Worm (Caenorhabditis elegans): ENCODE data around the gene ari-2.

DNA sequence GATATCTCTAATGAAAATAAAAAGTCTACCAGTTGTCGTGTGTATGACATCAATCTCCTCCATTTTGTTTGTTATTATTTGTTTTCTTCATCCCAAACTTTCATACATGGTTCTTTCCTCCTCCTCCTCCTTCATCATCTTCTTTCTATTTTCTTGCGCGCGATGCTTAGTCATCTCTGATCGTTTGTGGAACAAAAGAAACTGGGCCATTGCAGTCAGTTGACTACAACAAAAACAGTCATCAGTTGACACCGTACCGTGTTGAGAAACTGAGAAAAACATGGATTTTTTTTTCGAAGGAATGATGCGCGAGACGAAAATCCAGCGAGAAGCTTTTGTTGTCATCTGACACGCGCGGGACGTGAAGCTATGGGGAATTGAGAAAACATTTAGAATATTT lies 54.3 kb downstream of the ari-2 start:
- TF ChIP-seq nhr-28 (tag; optimal IDR thresholded peaks at IDR 0.05), result no peak
- TF ChIP-seq snpc-4 (tag; optimal IDR thresholded peaks at IDR 0.05), result no peak
- no peak for TF ChIP-seq ztf-11 (tag; optimal IDR thresholded peaks at IDR 0.05)
- TF ChIP-seq drap-1 (GFP tag; optimal IDR thresholded peaks at IDR 0.05), result no peak
- no peak for TF ChIP-seq ces-1 (GFP tag; optimal IDR thresholded peaks at IDR 0.05)
- TF ChIP-seq elt-1 (tag; optimal IDR thresholded peaks at IDR 0.05; ENCODE audit: borderline replicate concordance, insufficient read depth), result no peak
- no peak for TF ChIP-seq blmp-1 (tag; optimal IDR thresholded peaks at IDR 0.05)
- TF ChIP-seq sptf-1 (tag; optimal IDR thresholded peaks at IDR 0.05), result no peak
- TF ChIP-seq lsy-2 (tag; optimal IDR thresholded peaks at IDR 0.05), result no peak
- no peak for TF ChIP-seq unc-62 (GFP tag; optimal IDR thresholded peaks at IDR 0.05)
- TF ChIP-seq ham-2 (GFP tag; optimal IDR thresholded peaks at IDR 0.05), result no peak
- TF ChIP-seq nhr-237 (tag; optimal IDR thresholded peaks at IDR 0.05), result no peak
- no peak for TF ChIP-seq elt-3 (tag; optimal IDR thresholded peaks at IDR 0.05)
